Worm (Caenorhabditis elegans): ENCODE data around the gene npr-42.

Gene npr-42

DNA sequence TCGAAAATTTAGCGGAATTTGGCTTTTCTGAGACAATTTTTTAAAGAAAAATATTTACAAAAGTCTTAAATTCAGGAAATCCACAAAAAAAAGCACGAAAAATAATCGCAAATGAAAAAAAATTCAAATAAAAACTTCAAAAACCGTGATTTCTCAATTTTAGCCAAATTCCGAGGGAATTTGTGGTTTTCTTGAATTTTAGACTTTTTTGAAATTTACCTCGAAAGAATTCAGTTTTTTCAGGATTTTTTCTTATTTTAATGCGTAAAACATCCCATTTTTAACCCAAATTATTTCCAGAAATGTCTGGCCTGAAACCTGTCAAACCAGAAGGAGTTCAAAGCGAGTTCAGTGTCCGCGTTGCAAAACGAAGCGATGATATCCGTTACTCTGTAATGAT is 25.3 kb downstream of the npr-42 start, which contains the start of gene gtf-2F1:
gtf-2F1 (plus strand) TSS at position 301 of the 400 bp plus-strand sequence.
- TF ChIP-seq pqm-1 (tag; optimal IDR thresholded peaks at IDR 0.05) (no peak), nhr-77 (tag; optimal IDR thresholded peaks at IDR 0.05) (no peak), unc-86 (tag; optimal IDR thresholded peaks at IDR 0.05) (no peak), egl-27 (tag; optimal IDR thresholded peaks at IDR 0.05) (no peak), ama-1 (optimal IDR thresholded peaks at IDR 0.05) (no peak), hlh-4 (tag; optimal IDR thresholded peaks at IDR 0.05) (no peak), nhr-28 (tag; optimal IDR thresholded peaks at IDR 0.05) (no peak), lsy-2 (tag; optimal IDR thresholded peaks at IDR 0.05) (no peak), ceh-88 (GFP tag; IDR thresholded peaks at IDR 0.05) (no peak), ztf-11 (tag; optimal IDR thresholded peaks at IDR 0.05) (no peak), C34B4.2 (tag; optimal IDR thresholded peaks at IDR 0.05) (no peak)

ce11 chrII:4306921-4307630 is 31.1 kb downstream of the npr-42 start, which contains the start of gene Y52E8A.3:
Gene Y52E8A.3, minus strand, starts transcription at chrII:4306971.
- TF ChIP-seq unc-98 (GFP tag; IDR thresholded peaks at IDR 0.05) (no peak), lsy-2 (tag; optimal IDR thresholded peaks at IDR 0.05) (no peak), ztf-4 (tag; optimal IDR thresholded peaks at IDR 0.05) (no peak)

ce11 chrII:4312115-4312514 is 36.1 kb downstream of the npr-42 start, which contains the start of gene plep-1:
Gene plep-1, minus strand, starts transcription at chrII:4312215.
- TF ChIP-seq pqm-1 (tag; optimal IDR thresholded peaks at IDR 0.05) (no peak), elt-2 (tag; optimal IDR thresholded peaks at IDR 0.05) (no peak), pag-3 (tag; optimal IDR thresholded peaks at IDR 0.05; ENCODE audit: borderline replicate concordance, insufficient read depth) (no peak), sup-37 (GFP tag; optimal IDR thresholded peaks at IDR 0.05) (no peak), alr-1 (tag; optimal IDR thresholded peaks at IDR 0.05; ENCODE audit: borderline replicate concordance) (no peak), xbp-1 (tag; optimal IDR thresholded peaks at IDR 0.05) (no peak), C16A3.4 (tag; optimal IDR thresholded peaks at IDR 0.05) (no peak), nhr-71 (tag; optimal IDR thresholded peaks at IDR 0.05) (no peak), swsn-7 (tag; optimal IDR thresholded peaks at IDR 0.05) (no peak), unc-86 (tag; optimal IDR thresholded peaks at IDR 0.05) (no peak), mep-1 (tag; optimal IDR thresholded peaks at IDR 0.05) (no peak), fkh-10 (GFP tag; optimal IDR thresholded peaks at IDR 0.05) (no peak), nhr-85 (tag) (no peak), mdl-1 (tag; optimal IDR thresholded peaks at IDR 0.05) (no peak), efl-3 (GFP tag; optimal IDR thresholded peaks at IDR 0.05) (no peak), ceh-88 (GFP tag; IDR thresholded peaks at IDR 0.05) (no peak)

DNA sequence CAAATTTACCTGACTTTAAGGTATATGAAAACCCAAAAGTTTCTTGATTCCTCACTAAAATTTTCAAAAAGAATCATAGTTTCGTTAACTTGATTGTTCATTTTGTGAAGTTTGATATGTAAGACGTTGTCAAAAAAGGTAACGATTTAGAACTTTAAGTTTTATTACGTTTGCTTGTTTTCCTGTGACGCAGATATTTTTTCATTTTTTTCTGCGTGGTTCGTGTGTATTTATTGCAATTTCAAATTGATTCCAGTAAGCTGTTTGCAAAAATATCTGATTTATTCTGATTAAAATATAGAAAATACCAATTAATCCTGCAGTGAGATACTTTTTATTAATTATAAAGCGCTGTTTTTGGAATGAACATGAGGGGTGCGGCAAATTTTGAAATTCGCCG is 40.0 kb downstream of the npr-42 start, which contains the start of gene srw-40:
srw-40 (minus strand) TSS at position 101 of the 400 bp plus-strand sequence.
- TF ChIP-seq lin-14 (GFP tag; optimal IDR thresholded peaks at IDR 0.05) (no peak), Y116A8C.19 (tag; optimal IDR thresholded peaks at IDR 0.05; ENCODE audit: borderline replicate concordance) (no peak), egl-27 (tag; optimal IDR thresholded peaks at IDR 0.05) (no peak), grh-1 (GFP tag; IDR thresholded peaks at IDR 0.05) (no peak), skn-1 (tag; optimal IDR thresholded peaks at IDR 0.05) (no peak), unc-30 (tag; optimal IDR thresholded peaks at IDR 0.05) (no peak), isw-1 (GFP tag; IDR thresholded peaks at IDR 0.05) (no peak), pqm-1 (tag; optimal IDR thresholded peaks at IDR 0.05) (no peak), mdl-1 (tag; optimal IDR thresholded peaks at IDR 0.05) (no peak)

- TF ChIP-seq zag-1 (tag; optimal IDR thresholded peaks at IDR 0.05) (no peak), pag-3 (tag; optimal IDR thresholded peaks at IDR 0.05; ENCODE audit: borderline replicate concordance, insufficient read depth) (no peak), xbp-1 (tag; optimal IDR thresholded peaks at IDR 0.05) (no peak), irx-1 (tag; optimal IDR thresholded peaks at IDR 0.05) (no peak), lin-35 (GFP tag; optimal IDR thresholded peaks at IDR 0.05) (no peak), Y116A8C.19 (tag; optimal IDR thresholded peaks at IDR 0.05; ENCODE audit: borderline replicate concordance) (no peak), nhr-20 (tag; optimal IDR thresholded peaks at IDR 0.05) (no peak), efl-1 (optimal IDR thresholded peaks at IDR 0.05) (no peak), efl-1 (GFP tag; optimal IDR thresholded peaks at IDR 0.05 in 1 of 2) (no peak), mab-9 (GFP tag; IDR thresholded peaks at IDR 0.05) (no peak)
Observed at ce11 chrII:4319537-4320019, 43.6 kb downstream of the npr-42 start, which contains the start of gene Y52E8A.6. Gene Y52E8A.6, minus strand, starts transcription at chrII:4319969.
